Worm (Caenorhabditis elegans): ENCODE results near the gene F35H8.2.

DNA sequence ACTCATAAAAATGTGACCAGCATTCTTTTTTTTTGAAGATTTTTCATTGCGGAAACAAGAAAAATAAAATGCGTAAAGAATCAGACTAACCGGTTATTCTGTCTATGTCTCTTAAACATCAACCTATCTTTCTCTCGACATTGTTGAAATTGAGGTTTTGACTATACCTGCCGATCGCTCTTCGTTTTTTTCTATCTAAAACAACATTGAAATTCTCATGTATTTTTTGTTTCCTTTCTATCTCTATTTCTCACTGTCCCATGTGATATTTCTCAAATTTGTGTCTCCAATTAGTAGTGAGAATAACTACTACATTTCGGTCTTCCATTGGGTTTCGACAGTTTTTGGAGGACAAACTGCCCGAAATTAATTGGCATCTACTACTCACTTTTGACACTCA is 5.6 kb downstream of the F35H8.2 start:
- TF ChIP-seq unc-55 (GFP tag; optimal IDR thresholded peaks at IDR 0.05): no peak
- no peak for TF ChIP-seq ztf-11 (tag; optimal IDR thresholded peaks at IDR 0.05)
- TF ChIP-seq skn-1 (tag; optimal IDR thresholded peaks at IDR 0.05): no peak
- no peak for TF ChIP-seq lin-13 (GFP tag; optimal IDR thresholded peaks at IDR 0.05)
- TF ChIP-seq fos-1 (tag; optimal IDR thresholded peaks at IDR 0.05): no peak
- TF ChIP-seq F13H6.1 (tag; optimal IDR thresholded peaks at IDR 0.05): no peak
- TF ChIP-seq aly-2 (tag; optimal IDR thresholded peaks at IDR 0.05): no peak
- TF ChIP-seq unc-62 (GFP tag; optimal IDR thresholded peaks at IDR 0.05): no peak
- no peak for TF ChIP-seq egl-27 (tag; optimal IDR thresholded peaks at IDR 0.05)
- peak; percentile 9 for TF ChIP-seq nhr-129 (tag; optimal IDR thresholded peaks at IDR 0.05)
- no peak for TF ChIP-seq zag-1 (tag; optimal IDR thresholded peaks at IDR 0.05)
- TF ChIP-seq ama-1 (optimal IDR thresholded peaks at IDR 0.05): no peak
- no peak for TF ChIP-seq nhr-11 (tag; optimal IDR thresholded peaks at IDR 0.05)

All from whole organism, L2 larva.